Fruit fly (Drosophila melanogaster): Measurements from ENCODE around the gene CG7878.
"Not testable (repeated sequence)": the region's sequence is repeated elsewhere in the genome, so short reads cannot be mapped to it uniquely, and the experiment has no call there.

Gene CG7878

dm6 chr3R:8122198-8122970 is at the start of gene CG7878:
TSS of gene CG7878 (plus strand) at chr3R:8122725.
- TF ChIP-seq fd96Ca (GFP tag; IDR thresholded peaks at IDR 0.05) (no peak), CG8159 (tag; optimal IDR thresholded peaks at IDR 0.05) (peak; percentile 31), Pif1A (GFP tag; optimal IDR thresholded peaks at IDR 0.05) (peak; percentile 30), EcR (GFP tag; optimal IDR thresholded peaks at IDR 0.05) (no peak), CG17806 (tag; optimal IDR thresholded peaks at IDR 0.05) (peak; percentile 8), D1 (tag; optimal IDR thresholded peaks at IDR 0.05) (peak; percentile 32), CG8301 (tag; optimal IDR thresholded peaks at IDR 0.05) (no peak), CG34367 (tag; optimal IDR thresholded peaks at IDR 0.05) (no peak), CG13204 (GFP tag; optimal IDR thresholded peaks at IDR 0.05) (no peak), CG4496 (GFP tag; IDR thresholded peaks at IDR 0.05) (no peak), Ets98B (GFP tag; IDR thresholded peaks at IDR 0.05) (peak; percentile 35; the same call in 1 of the 2 replicates), CG32121 (GFP tag; IDR thresholded peaks at IDR 0.05) (0 out of 2 replicates have a peak, but pooled peaks have one; percentile 12), rn (GFP tag; IDR thresholded peaks at IDR 0.05) (no peak), Pif1B (GFP tag; optimal IDR thresholded peaks at IDR 0.05) (peak; percentile 19), CG10348 (GFP tag; IDR thresholded peaks at IDR 0.05) (no peak), Snoo (tag; optimal IDR thresholded peaks at IDR 0.05) (peak; percentile 4), CG15710 (tag; optimal IDR thresholded peaks at IDR 0.05) (peak; percentile 14)

- TF ChIP-seq CG12605 (GFP tag; IDR thresholded peaks at IDR 0.05) (no peak), CG17806 (tag; optimal IDR thresholded peaks at IDR 0.05) (no peak)
These were observed 35.6 kb upstream of the CG7878 start, which contains the start of gene CG7910 for dm6 chr3R:8086952-8087351. TSS of gene CG7910 (plus strand) at chr3R:8087252.

dm6 chr3R:8093824-8094223 is 28.7 kb upstream of the CG7878 start, which contains the start of gene CG7900:
TSS of gene CG7900 (plus strand) at chr3R:8094124.
- not testable (repeated sequence) for TF ChIP-seq CG15710 (tag; optimal IDR thresholded peaks at IDR 0.05); CG8159 (tag; optimal IDR thresholded peaks at IDR 0.05); CG10348 (GFP tag; IDR thresholded peaks at IDR 0.05)

- no peak for TF ChIP-seq CG17806 (tag; optimal IDR thresholded peaks at IDR 0.05)
- TF ChIP-seq CG14655 (GFP tag; optimal IDR thresholded peaks at IDR 0.05) = no peak
- TF ChIP-seq CG34367 (tag; optimal IDR thresholded peaks at IDR 0.05) = no peak
- peak; percentile 14 for TF ChIP-seq Pif1A (GFP tag; optimal IDR thresholded peaks at IDR 0.05)
- no peak for TF ChIP-seq rn (GFP tag; IDR thresholded peaks at IDR 0.05)
- peak; percentile 74 for TF ChIP-seq EcR (GFP tag; optimal IDR thresholded peaks at IDR 0.05)
- TF ChIP-seq Pif1B (GFP tag; optimal IDR thresholded peaks at IDR 0.05) = peak; percentile 48
- peak; percentile 35 for TF ChIP-seq Snoo (tag; optimal IDR thresholded peaks at IDR 0.05)
These were observed 17.4 kb upstream of the CG7878 start, which contains the start of gene puc for dm6 chr3R:8105088-8105542. TSS of gene puc (plus strand) at chr3R:8105332.

- no peak for TF ChIP-seq CG32121 (GFP tag; IDR thresholded peaks at IDR 0.05)
- peak; percentile 98 for TF ChIP-seq Pif1A (GFP tag; optimal IDR thresholded peaks at IDR 0.05)
- TF ChIP-seq Ets98B (GFP tag; IDR thresholded peaks at IDR 0.05) = no peak
- TF ChIP-seq CG15710 (tag; optimal IDR thresholded peaks at IDR 0.05) = peak; percentile 98
- TF ChIP-seq D1 (tag; optimal IDR thresholded peaks at IDR 0.05) = peak; percentile 97
- no peak for TF ChIP-seq CG4496 (GFP tag; IDR thresholded peaks at IDR 0.05)
- TF ChIP-seq CG8159 (tag; optimal IDR thresholded peaks at IDR 0.05) = peak; percentile 98
- TF ChIP-seq CG8301 (tag; optimal IDR thresholded peaks at IDR 0.05) = peak; percentile 89
- TF ChIP-seq CG10348 (GFP tag; IDR thresholded peaks at IDR 0.05) = no peak
- TF ChIP-seq CG13204 (GFP tag; optimal IDR thresholded peaks at IDR 0.05) = peak; percentile 100
- peak; percentile 91 for TF ChIP-seq CG14655 (GFP tag; optimal IDR thresholded peaks at IDR 0.05)
- peak; percentile 100 for TF ChIP-seq gl (tag; optimal IDR thresholded peaks at IDR 0.05)
- TF ChIP-seq EcR (GFP tag; optimal IDR thresholded peaks at IDR 0.05) = peak; percentile 96
- peak; percentile 99 for TF ChIP-seq CG34367 (tag; optimal IDR thresholded peaks at IDR 0.05)
- peak; percentile 97 for TF ChIP-seq CG9948 (tag; optimal IDR thresholded peaks at IDR 0.05)
- TF ChIP-seq rn (GFP tag; IDR thresholded peaks at IDR 0.05) = no peak
- peak; percentile 98 for TF ChIP-seq CG17806 (tag; optimal IDR thresholded peaks at IDR 0.05)
- peak; percentile 95 for TF ChIP-seq Snoo (tag; optimal IDR thresholded peaks at IDR 0.05)
- TF ChIP-seq Pif1B (GFP tag; optimal IDR thresholded peaks at IDR 0.05) = peak; percentile 98
- no peak for TF ChIP-seq CG12605 (GFP tag; IDR thresholded peaks at IDR 0.05)
These were observed 16.4 kb upstream of the CG7878 start for dm6 chr3R:8105839-8106718.
